Worm (Caenorhabditis elegans) whole organism, midembryonic: ENCODE data around the gene R11H6.5.

Experiments
- cog-1 ChIP-seq: sonication (generic microtip); optimal IDR thresholded peaks from 2 replicates; lab custom pipeline; 2016; ENCODE audit warnings: missing genetic modification characterization, missing compliant biosample characterization
- klf-2 ChIP-seq: fragments of 200-800 bp; sonication (Bioruptor generic); conservative IDR thresholded peaks from 2 replicates; pipeline ENCODE4 v1.3.6; 2022; ENCODE audit warnings: missing genetic modification reagents, missing genetic modification characterization, missing compliant biosample characterization
- med-1 ChIP-seq: sonication (generic microtip); optimal IDR thresholded peaks from 2 replicates; lab custom pipeline; 2017; ENCODE audit warnings: missing genetic modification characterization, mild to moderate bottlenecking, missing compliant biosample characterization, antibody characterized with exemption, missing genetic modification reagents; ENCODE audit not compliant: insufficient read depth
- tab-1 ChIP-seq: fragments of 200-800 bp; sonication (Bioruptor generic); IDR thresholded peaks from 2 replicates; pipeline ENCODE4 v1.3.6; 2022; ENCODE audit warnings: missing genetic modification characterization, missing compliant biosample characterization
- ztf-23 ChIP-seq: fragments of 200-800 bp; sonication (Bioruptor generic); IDR thresholded peaks from 2 replicates; pipeline ENCODE4 v1.3.6; 2022; ENCODE audit warnings: missing genetic modification reagents, missing genetic modification characterization, missing compliant biosample characterization

- TF ChIP-seq tab-1 (GFP tag; lab: Robert Waterston, UW) = no peak
- no peak for TF ChIP-seq med-1 (GFP tag; lab: Kevin White, UChicago)
- TF ChIP-seq klf-2 (GFP tag; lab: Robert Waterston, UW) = no peak
- TF ChIP-seq ztf-23 (GFP tag; lab: Robert Waterston, UW) = no peak
- no peak for TF ChIP-seq cog-1 (tag; lab: Kevin White, UChicago)
Observed at ce11 chrV:14658131-14658530, 46.1 kb upstream of the R11H6.5 start, which contains the start of gene slc-25A29.
